Worm (Caenorhabditis elegans): ENCODE data around the gene abu-2.
A peak's percentile ranks its signal among the peaks of the same experiment; 100 is the strongest.
"Not testable (repeated sequence)": the region's sequence is repeated elsewhere in the genome, so short reads cannot be mapped to it uniquely, and the experiment has no call there.

The abu-2 gene

DNA sequence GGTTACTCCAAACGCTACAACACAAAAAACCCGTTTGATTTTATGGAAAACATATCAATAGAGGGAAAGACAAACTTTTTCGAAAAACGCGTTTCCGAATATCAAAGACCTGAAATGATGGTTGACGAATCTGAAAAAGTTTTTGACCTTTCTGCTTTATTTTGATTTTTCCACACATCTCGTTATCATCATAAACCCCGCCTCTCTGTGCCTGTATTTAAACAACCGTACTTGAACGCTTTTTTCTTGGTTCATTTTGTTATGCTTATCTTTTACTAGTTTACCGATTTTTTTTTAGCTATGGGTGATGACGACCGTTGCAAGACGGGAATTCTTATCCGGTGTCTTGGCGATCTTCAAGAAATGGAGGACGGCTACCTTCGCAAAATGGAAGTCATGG is 20.3 kb upstream of the abu-2 start, which contains the start of gene F19G12.1:
Gene F19G12.1 (plus strand): TSS at position 301 of the 400 bp plus-strand sequence.
- TF ChIP-seq lin-29 (GFP tag; IDR thresholded peaks at IDR 0.05); vab-7 (GFP tag; IDR thresholded peaks at IDR 0.05); nhr-25 (tag; optimal IDR thresholded peaks at IDR 0.05; ENCODE audit: borderline replicate concordance, insufficient read depth): not testable (repeated sequence)

DNA sequence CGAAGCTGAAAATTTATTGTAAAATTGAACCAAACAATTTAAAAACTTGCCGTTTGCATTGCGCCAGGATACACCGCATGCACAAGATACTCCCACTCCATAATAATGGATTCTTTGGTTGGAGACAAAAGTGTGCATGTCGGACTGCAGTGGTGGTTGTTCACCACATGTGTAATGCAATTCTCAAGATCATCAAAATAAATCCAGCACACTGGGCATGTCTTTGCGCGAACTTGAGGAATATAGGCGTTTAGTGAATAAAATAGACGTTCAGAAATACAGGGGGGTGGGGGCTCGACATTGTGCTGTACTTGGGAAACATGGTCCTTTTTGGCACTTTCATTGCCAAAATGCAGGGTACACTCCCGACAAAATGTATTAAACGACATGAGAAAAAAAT is 16.0 kb upstream of the abu-2 start, which contains the start of gene F19G12.11:
Gene F19G12.11 (minus strand): TSS at position 101 of the 400 bp plus-strand sequence.
- TF ChIP-seq saeg-2 (GFP tag; IDR thresholded peaks at IDR 0.05) (no peak), daf-12 (tag; optimal IDR thresholded peaks at IDR 0.05) (no peak), pqm-1 (tag; optimal IDR thresholded peaks at IDR 0.05) (no peak), lin-13 (GFP tag; optimal IDR thresholded peaks at IDR 0.05) (no peak), dmd-6 (GFP tag; IDR thresholded peaks at IDR 0.05) (no peak), sdz-12 (GFP tag; optimal IDR thresholded peaks at IDR 0.05) (no peak)

DNA sequence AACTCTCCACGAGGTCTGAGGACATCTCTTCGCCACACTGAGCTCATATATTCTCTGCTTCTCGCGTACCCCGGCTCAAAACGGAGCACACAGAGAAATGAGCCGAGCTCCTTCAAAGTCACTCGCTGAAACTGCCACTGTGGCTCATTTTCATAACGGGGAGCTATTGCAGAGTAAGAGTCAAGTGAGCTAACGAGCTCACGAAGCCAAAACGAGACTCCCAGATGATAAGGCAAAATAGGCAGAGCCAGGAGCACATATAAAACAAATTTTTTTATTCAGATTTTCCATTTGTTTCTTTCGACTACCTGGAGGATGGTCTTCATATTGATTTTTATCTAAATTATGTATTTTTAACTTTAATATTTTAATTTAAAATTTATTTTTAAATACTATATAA is 14.1 kb upstream of the abu-2 start, which contains the start of gene F19G12.3:
Gene F19G12.3 (plus strand): TSS at position 301 of the 400 bp plus-strand sequence.
- peak in 1 of 2 experiments; percentile 87 for TF ChIP-seq unc-62 (GFP tag; optimal IDR thresholded peaks at IDR 0.05 in 1 of 2)
- no peak for TF ChIP-seq unc-62 (tag; optimal IDR thresholded peaks at IDR 0.05)
- TF ChIP-seq nhr-11 (tag; optimal IDR thresholded peaks at IDR 0.05) = no peak
- TF ChIP-seq attf-4 (tag; optimal IDR thresholded peaks at IDR 0.05) = no peak

DNA sequence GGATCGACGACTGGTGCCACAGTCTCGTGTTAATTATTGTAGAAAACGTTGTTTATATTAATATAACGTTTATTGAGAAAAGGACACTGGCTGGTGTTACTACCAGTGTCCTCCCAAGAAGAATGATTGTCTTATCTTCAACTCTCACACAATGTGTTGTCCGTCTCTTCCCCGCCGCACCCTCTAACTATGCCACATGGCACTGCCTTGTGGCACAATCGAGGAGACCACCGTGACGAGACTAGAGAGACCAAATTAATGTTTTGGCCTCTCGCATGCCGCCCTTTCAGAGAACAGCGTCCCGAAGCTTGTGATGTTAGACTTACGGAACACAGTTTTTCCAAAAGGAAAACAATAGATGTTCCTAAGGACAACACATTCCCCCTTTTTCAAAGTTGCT is 11.8 kb upstream of the abu-2 start:
- TF ChIP-seq tra-1 (GFP tag; IDR thresholded peaks at IDR 0.05) (0 out of 2 replicates have a peak, but pooled peaks have one; percentile 50), hlh-30 (tag; optimal IDR thresholded peaks at IDR 0.05; ENCODE audit: insufficient read depth) (peak; percentile 32), dmd-6 (GFP tag; IDR thresholded peaks at IDR 0.05) (peak; percentile 50), hmg-1.1 (GFP tag; IDR thresholded peaks at IDR 0.05) (0 out of 2 replicates have a peak, but pooled peaks have one; percentile 19), daf-16 (tag; optimal IDR thresholded peaks at IDR 0.05) (peak; percentile 17), nhr-28 (tag; optimal IDR thresholded peaks at IDR 0.05) (peak; percentile 21), mxl-3 (GFP tag; optimal IDR thresholded peaks at IDR 0.05) (peak; percentile 49), lin-38 (GFP tag; IDR thresholded peaks at IDR 0.05) (peak; percentile 27; the same call in 1 of the 2 replicates), hlh-11 (tag; optimal IDR thresholded peaks at IDR 0.05) (peak; percentile 30)
- not testable (repeated sequence) for TF ChIP-seq daf-16 (GFP tag; optimal IDR thresholded peaks at IDR 0.05)

DNA sequence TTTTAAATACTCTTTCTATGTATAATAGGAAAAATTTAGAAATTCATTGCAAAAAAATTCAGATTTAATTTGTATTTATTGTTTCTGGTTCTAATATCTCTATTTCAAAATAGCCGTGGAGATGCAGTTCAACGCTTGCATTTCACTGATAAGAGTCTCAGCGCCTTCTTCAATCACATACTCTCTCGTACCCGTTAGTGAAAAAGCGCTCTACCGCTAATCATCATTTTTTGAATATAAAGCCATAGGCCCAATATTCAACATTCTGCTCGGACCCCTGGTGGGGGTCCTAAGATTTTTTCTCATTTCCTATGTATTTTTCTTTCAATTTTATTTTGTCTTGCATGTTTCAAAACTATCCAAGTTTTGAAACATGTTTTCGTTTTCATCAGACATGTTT is 10.1 kb upstream of the abu-2 start:
- TF ChIP-seq arid-1 (GFP tag; conservative IDR thresholded peaks at IDR 0.05) = no peak
- peak; percentile 28 for TF ChIP-seq dve-1 (tag; optimal IDR thresholded peaks at IDR 0.05; ENCODE audit: insufficient read depth)
- TF ChIP-seq daf-16 (GFP tag; optimal IDR thresholded peaks at IDR 0.05) = no peak
- TF ChIP-seq daf-16 (tag; optimal IDR thresholded peaks at IDR 0.05) = peak; percentile 3
- TF ChIP-seq lin-38 (GFP tag; IDR thresholded peaks at IDR 0.05) = peak; percentile 55

DNA sequence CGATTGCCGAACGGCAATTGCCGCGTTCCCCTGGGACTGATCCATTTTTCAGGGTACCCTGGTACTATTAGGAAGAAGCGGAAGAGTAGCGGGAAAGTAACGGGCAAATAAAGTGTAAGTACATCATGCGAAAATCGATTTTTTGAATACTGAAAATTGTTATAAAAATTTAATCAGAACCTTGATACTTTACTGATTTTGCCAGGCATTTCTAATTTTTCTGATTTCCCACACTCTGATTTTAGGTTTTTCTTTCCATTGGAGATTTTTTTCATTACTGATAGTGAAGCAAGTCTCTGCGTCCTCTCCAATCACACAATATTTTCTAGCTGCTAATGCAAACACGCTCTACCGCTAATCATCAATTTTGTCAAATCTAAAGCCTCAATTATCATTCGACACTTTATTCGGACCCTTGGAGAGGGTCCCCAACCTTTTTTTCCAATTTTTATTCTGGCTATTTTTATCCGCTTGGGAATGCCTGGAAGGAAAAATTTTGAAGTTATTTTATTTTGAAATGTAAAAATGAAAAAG is 8.8 kb upstream of the abu-2 start, which contains the start of gene F19G12.9:
Gene F19G12.9 (plus strand): TSS at position 51 of the 534 bp plus-strand sequence.
- TF ChIP-seq nhr-11 (tag; optimal IDR thresholded peaks at IDR 0.05) = no peak
- peak; percentile 89 for TF ChIP-seq lin-38 (GFP tag; IDR thresholded peaks at IDR 0.05)

DNA sequence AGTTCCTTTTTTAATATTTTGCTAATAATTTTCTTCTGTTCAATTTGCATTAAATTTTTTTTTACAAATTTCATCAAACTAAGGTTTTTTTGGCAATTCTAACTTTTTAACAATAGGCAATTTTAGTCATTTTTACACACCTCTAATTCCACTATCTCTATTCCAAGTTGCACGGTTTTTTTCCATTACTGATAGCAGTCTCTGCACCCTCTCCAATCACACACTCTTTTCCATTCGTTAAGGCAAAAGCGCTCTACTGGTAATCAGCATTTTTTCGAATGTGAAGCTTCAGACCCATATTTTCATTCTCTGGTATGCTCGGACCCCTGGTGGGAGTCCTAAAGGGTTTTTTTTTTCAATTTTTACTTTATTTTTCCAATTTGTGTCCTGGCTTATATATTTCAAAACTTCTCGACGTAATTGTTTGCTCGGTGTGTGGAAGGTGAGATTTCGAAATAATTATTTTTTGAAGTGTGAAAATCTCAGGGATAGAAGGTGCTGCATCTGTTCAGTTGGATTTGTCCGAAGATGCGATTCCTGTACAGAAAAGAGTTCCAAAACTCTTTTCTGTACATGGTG is 6.4 kb upstream of the abu-2 start, which contains the start of the genes F19G12.4 and F19G12.8:
Gene F19G12.4 (plus strand): TSS at position 529 of the 579 bp plus-strand sequence.
Gene F19G12.8 (plus strand): TSS at position 545 of the 579 bp plus-strand sequence.
- TF ChIP-seq F44E2.7 (GFP tag; IDR thresholded peaks at IDR 0.05) = no peak
- no peak for TF ChIP-seq unc-62 (GFP tag; optimal IDR thresholded peaks at IDR 0.05 in 1 of 2)
- no peak for TF ChIP-seq unc-62 (tag; optimal IDR thresholded peaks at IDR 0.05)
- TF ChIP-seq nhr-28 (tag; optimal IDR thresholded peaks at IDR 0.05) = peak; percentile 48
- TF ChIP-seq dpl-1 (GFP tag; optimal IDR thresholded peaks at IDR 0.05) = no peak
- TF ChIP-seq rbr-2 (tag; optimal IDR thresholded peaks at IDR 0.05) = no peak
- no peak for TF ChIP-seq ZK337.2 (GFP tag; IDR thresholded peaks at IDR 0.05)
- TF ChIP-seq ceh-20 (GFP tag; IDR thresholded peaks at IDR 0.05) = no peak
- TF ChIP-seq lin-38 (GFP tag; IDR thresholded peaks at IDR 0.05) = no peak
- no peak for TF ChIP-seq nhr-11 (tag; optimal IDR thresholded peaks at IDR 0.05)
- TF ChIP-seq zip-2 (tag; optimal IDR thresholded peaks at IDR 0.05) = no peak
- TF ChIP-seq aha-1 (tag) = peak; percentile 88
- TF ChIP-seq lin-29 (GFP tag; IDR thresholded peaks at IDR 0.05) = no peak
- TF ChIP-seq hif-1 (tag; optimal IDR thresholded peaks at IDR 0.05) = no peak
- TF ChIP-seq pqm-1 (tag; optimal IDR thresholded peaks at IDR 0.05) = peak; percentile 83
- TF ChIP-seq mxl-3 (GFP tag; optimal IDR thresholded peaks at IDR 0.05) = no peak
